Fruit fly (Drosophila melanogaster) whole organism, embryonic: Measurements from ENCODE around the gene CG3630.

Source experiments
- Adf1 ChIP-seq: fragments of 200-800 bp; sonication (Bioruptor generic); IDR thresholded peaks from 2 replicates; pipeline ENCODE4 v1.3.6; 2022; ENCODE audit warnings: missing biosample characterization, missing genetic modification characterization
- B-H2 ChIP-seq: fragments of 200-800 bp; sonication (Bioruptor generic); optimal IDR thresholded peaks from 2 replicates; lab custom pipeline; 2018; ENCODE audit warnings: missing biosample characterization, mild to moderate bottlenecking, missing genetic modification characterization
- CG12299 ChIP-seq: fragments of 200-800 bp; sonication (Bioruptor generic); optimal IDR thresholded peaks from 2 replicates; lab custom pipeline; 2018; ENCODE audit warnings: missing biosample characterization, mild to moderate bottlenecking, missing genetic modification characterization
- CG13123 ChIP-seq: fragments of 200-800 bp; sonication (Bioruptor generic); optimal IDR thresholded peaks from 2 replicates; lab custom pipeline; 2016; ENCODE audit warnings: missing biosample characterization, missing genetic modification characterization
- CG1529 ChIP-seq: fragments of 200-800 bp; sonication (Bioruptor generic); optimal IDR thresholded peaks from 3 replicates; lab custom pipeline; 2018; ENCODE audit warnings: missing biosample characterization, missing genetic modification characterization
- CG15479 ChIP-seq: fragments of 200-800 bp; sonication (Bioruptor generic); optimal IDR thresholded peaks from 3 replicates; lab custom pipeline; 2019; ENCODE audit warnings: missing biosample characterization, mild to moderate bottlenecking, missing genetic modification characterization, moderate library complexity
- CG17385 ChIP-seq: fragments of 200-800 bp; sonication (Bioruptor generic); optimal IDR thresholded peaks from 3 replicates; lab custom pipeline; 2018; ENCODE audit warnings: missing biosample characterization, mild to moderate bottlenecking, missing genetic modification characterization
- CG17912 ChIP-seq: fragments of 200-800 bp; sonication (Bioruptor generic); optimal IDR thresholded peaks from 2 replicates; lab custom pipeline; 2018; ENCODE audit warnings: missing biosample characterization, mild to moderate bottlenecking, missing genetic modification characterization
- CG3065 ChIP-seq: fragments of 200-800 bp; sonication (Bioruptor generic); optimal IDR thresholded peaks from 2 replicates; lab custom pipeline; 2016; ENCODE audit warnings: missing biosample characterization, missing genetic modification characterization
- CG32772 ChIP-seq: fragments of 200-800 bp; sonication (Bioruptor generic); IDR thresholded peaks from 2 replicates; pipeline ENCODE4 v1.3.6; 2022; ENCODE audit warnings: missing biosample characterization, missing genetic modification characterization
- CG4424 ChIP-seq: fragments of 200-800 bp; sonication (Bioruptor generic); optimal IDR thresholded peaks from 3 replicates; lab custom pipeline; 2016; ENCODE audit warnings: missing biosample characterization, missing genetic modification characterization
- CG4730 ChIP-seq: fragments of 200-800 bp; sonication (Bioruptor generic); IDR thresholded peaks from 2 replicates; pipeline ENCODE4 v1.3.6; 2022; ENCODE audit warnings: missing biosample characterization, missing genetic modification characterization
- CG5245 ChIP-seq: fragments of 200-800 bp; sonication (Bioruptor generic); optimal IDR thresholded peaks from 3 replicates; lab custom pipeline; 2016; ENCODE audit warnings: missing biosample characterization, missing genetic modification characterization
- CG7839 ChIP-seq: fragments of 200-800 bp; sonication (Bioruptor generic); optimal IDR thresholded peaks from 3 replicates; lab custom pipeline; 2018; ENCODE audit warnings: missing biosample characterization, mild to moderate bottlenecking, missing genetic modification characterization, moderate library complexity
- CG8281 ChIP-seq: fragments of 200-800 bp; sonication (Bioruptor generic); optimal IDR thresholded peaks from 2 replicates; lab custom pipeline; 2018; ENCODE audit warnings: missing biosample characterization, mild to moderate bottlenecking, missing genetic modification characterization, moderate library complexity
- CG8388 ChIP-seq: fragments of 200-800 bp; sonication (Bioruptor generic); optimal IDR thresholded peaks from 2 replicates; lab custom pipeline; 2019; ENCODE audit warnings: missing biosample characterization, mild to moderate bottlenecking, missing genetic modification characterization, moderate library complexity
- CG9609 ChIP-seq: fragments of 200-800 bp; sonication (Bioruptor generic); optimal IDR thresholded peaks from 3 replicates; lab custom pipeline; 2016; ENCODE audit warnings: missing biosample characterization, missing genetic modification characterization
- CG9876 ChIP-seq: fragments of 200-800 bp; sonication (Bioruptor generic); optimal IDR thresholded peaks from 2 replicates; lab custom pipeline; 2016; ENCODE audit warnings: missing biosample characterization, missing genetic modification characterization
- Dad ChIP-seq: fragments of 200-800 bp; sonication (Bioruptor generic); optimal IDR thresholded peaks from 3 replicates; lab custom pipeline; 2016; ENCODE audit warnings: missing biosample characterization, missing genetic modification characterization
- Dip3 ChIP-seq: fragments of 200-800 bp; sonication (Bioruptor generic); optimal IDR thresholded peaks from 3 replicates; lab custom pipeline; 2016; ENCODE audit warnings: missing biosample characterization, missing genetic modification characterization
- E2f1 ChIP-seq: fragments of 200-800 bp; sonication (Bioruptor generic); IDR thresholded peaks from 2 replicates; pipeline ENCODE4 v1.3.6; 2022; ENCODE audit warnings: missing biosample characterization, missing genetic modification characterization
- E2f2 ChIP-seq: fragments of 200-800 bp; sonication (Bioruptor generic); IDR thresholded peaks from 2 replicates; pipeline ENCODE4 v1.3.6; 2022; ENCODE audit warnings: missing biosample characterization, missing genetic modification characterization
- Fer3 ChIP-seq: fragments of 200-800 bp; sonication (Bioruptor generic); optimal IDR thresholded peaks from 2 replicates; lab custom pipeline; 2018; ENCODE audit warnings: missing biosample characterization, mild to moderate bottlenecking, missing genetic modification characterization, moderate library complexity
- GATAe ChIP-seq: fragments of 200-800 bp; sonication (Bioruptor generic); conservative IDR thresholded peaks from 2 replicates; pipeline ENCODE4 v1.3.6; 2022; ENCODE audit warnings: missing biosample characterization, missing genetic modification characterization
- Hr51 ChIP-seq, 2 experiments: fragments of 200-800 bp; sonication (Bioruptor generic); optimal IDR thresholded peaks; 2 replicates in 1 of 2; 3 replicates in 1 of 2; lab custom pipeline; 2016 to 2018; ENCODE audit warnings: missing biosample characterization in 2 of 2, missing genetic modification characterization in 2 of 2, mild to moderate bottlenecking in 1 of 2, moderate library complexity in 1 of 2
- Lim3 ChIP-seq: fragments of 200-800 bp; sonication (Bioruptor generic); IDR thresholded peaks from 2 replicates; pipeline ENCODE4 v1.3.6; 2022; ENCODE audit warnings: missing biosample characterization, missing genetic modification characterization
- Poxn ChIP-seq: fragments of 200-800 bp; sonication (Bioruptor generic); IDR thresholded peaks from 2 replicates; pipeline ENCODE4 v1.3.6; 2022; ENCODE audit warnings: missing biosample characterization, missing genetic modification characterization
- Sox102F ChIP-seq: fragments of 200-800 bp; sonication (Bioruptor generic); optimal IDR thresholded peaks from 2 replicates; lab custom pipeline; 2018; ENCODE audit warnings: missing biosample characterization, mild to moderate bottlenecking, missing genetic modification characterization, moderate library complexity
- TFAM ChIP-seq: fragments of 200-800 bp; sonication (Bioruptor generic); optimal IDR thresholded peaks from 2 replicates; lab custom pipeline; 2017; ENCODE audit warnings: missing biosample characterization, missing genetic modification characterization, inconsistent platforms
- Tbp ChIP-seq: fragments of >200 bp; optimal IDR thresholded peaks from 2 replicates; lab custom pipeline; 2018; ENCODE audit warnings: missing biosample characterization, missing genetic modification characterization
- ac ChIP-seq: fragments of 200-800 bp; sonication (Bioruptor generic); optimal IDR thresholded peaks from 3 replicates; lab custom pipeline; 2017; ENCODE audit warnings: missing biosample characterization, mild to moderate bottlenecking, missing genetic modification characterization
- amos ChIP-seq: fragments of 200-800 bp; sonication (Bioruptor generic); IDR thresholded peaks from 2 replicates; pipeline ENCODE4 v1.3.6; 2022; ENCODE audit warnings: missing biosample characterization, missing genetic modification characterization; ENCODE audit not compliant: partially characterized antibody
- ase ChIP-seq: fragments of 200-800 bp; sonication (Bioruptor generic); IDR thresholded peaks from 3 replicates; pipeline ENCODE4 v1.3.6; 2022; ENCODE audit warnings: missing biosample characterization, missing genetic modification characterization
- bigmax ChIP-seq: fragments of 200-800 bp; sonication (Bioruptor generic); optimal IDR thresholded peaks from 2 replicates; lab custom pipeline; 2018; ENCODE audit warnings: missing biosample characterization, mild to moderate bottlenecking, missing genetic modification characterization
- bowl ChIP-seq: fragments of 200-800 bp; sonication (Bioruptor generic); IDR thresholded peaks from 2 replicates; pipeline ENCODE4 v1.3.6; 2022; ENCODE audit warnings: missing biosample characterization, missing genetic modification characterization
- bsh ChIP-seq, 2 experiments: fragments of 200-800 bp; sonication (Bioruptor generic); optimal IDR thresholded peaks; 2 replicates each; lab custom pipeline; 2017 to 2018; ENCODE audit warnings: mild to moderate bottlenecking in 2 of 2, missing biosample characterization in 2 of 2, missing genetic modification characterization in 2 of 2, moderate library complexity in 1 of 2
- croc ChIP-seq: fragments of 200-800 bp; sonication (Bioruptor generic); conservative IDR thresholded peaks from 3 replicates; pipeline ENCODE4 v1.3.6; 2022; ENCODE audit warnings: missing biosample characterization, missing genetic modification characterization
- dan ChIP-seq: fragments of 200-800 bp; sonication (Bioruptor generic); IDR thresholded peaks from 2 replicates; pipeline ENCODE4 v1.3.6; 2022; ENCODE audit warnings: missing biosample characterization, missing genetic modification characterization
- gem ChIP-seq: fragments of 200-800 bp; sonication (Bioruptor generic); optimal IDR thresholded peaks from 2 replicates; lab custom pipeline; 2019; ENCODE audit warnings: missing biosample characterization, mild to moderate bottlenecking, missing genetic modification characterization, moderate library complexity
- hbn ChIP-seq: fragments of 200-800 bp; sonication (Bioruptor generic); IDR thresholded peaks from 2 replicates; pipeline ENCODE4 v1.3.6; 2022; ENCODE audit warnings: missing biosample characterization, missing genetic modification characterization; ENCODE audit not compliant: partially characterized antibody
- hth ChIP-seq: fragments of >200 bp; optimal IDR thresholded peaks from 2 replicates; lab custom pipeline; 2017; ENCODE audit warnings: inconsistent platforms
- inv ChIP-seq: fragments of 200-800 bp; sonication (Bioruptor generic); IDR thresholded peaks from 2 replicates; pipeline ENCODE4 v1.3.6; 2022; ENCODE audit warnings: missing biosample characterization, missing genetic modification characterization; ENCODE audit not compliant: partially characterized antibody
- nau ChIP-seq: fragments of 200-800 bp; sonication (Bioruptor generic); optimal IDR thresholded peaks from 3 replicates; lab custom pipeline; 2017; ENCODE audit warnings: missing biosample characterization, mild to moderate bottlenecking, missing genetic modification characterization, missing genetic modification reagents
- phol ChIP-seq: fragments of 200-800 bp; sonication (Bioruptor generic); optimal IDR thresholded peaks from 3 replicates; lab custom pipeline; 2018; ENCODE audit warnings: missing biosample characterization, mild to moderate bottlenecking, missing genetic modification characterization, moderate library complexity
- pnt ChIP-seq: fragments of 200-800 bp; sonication (Bioruptor generic); optimal IDR thresholded peaks from 3 replicates; lab custom pipeline; 2016; ENCODE audit warnings: missing biosample characterization, missing genetic modification characterization
- sna ChIP-seq: fragments of 200-800 bp; sonication (Bioruptor generic); IDR thresholded peaks from 2 replicates; pipeline ENCODE4 v1.3.6; 2022; ENCODE audit warnings: missing biosample characterization, missing genetic modification characterization; ENCODE audit not compliant: partially characterized antibody
- tap ChIP-seq: fragments of 200-800 bp; optimal IDR thresholded peaks from 3 replicates; lab custom pipeline; 2019; ENCODE audit warnings: missing biosample characterization, mild to moderate bottlenecking, missing genetic modification characterization, moderate library complexity
- tna ChIP-seq: fragments of 200-800 bp; sonication (Bioruptor generic); IDR thresholded peaks from 2 replicates; pipeline ENCODE4 v1.3.6; 2022; ENCODE audit warnings: missing biosample characterization, missing genetic modification characterization; ENCODE audit not compliant: partially characterized antibody
- tup ChIP-seq: fragments of 200-800 bp; sonication (Bioruptor generic); optimal IDR thresholded peaks from 2 replicates; lab custom pipeline; 2016; ENCODE audit warnings: missing biosample characterization, mild to moderate bottlenecking, missing genetic modification characterization, moderate library complexity
- zen2 ChIP-seq: fragments of 200-800 bp; sonication (Bioruptor generic); IDR thresholded peaks from 3 replicates; pipeline ENCODE4 v1.3.6; 2022; ENCODE audit warnings: missing biosample characterization, missing genetic modification characterization; ENCODE audit not compliant: partially characterized antibody

CG3630 gene

dm6 chrX:2134226-2134880 is 27.6 kb upstream of the CG3630 start (continued):
- TF ChIP-seq Sox102F (peak; percentile 70), tap (tag; lab: Kevin White, UChicago) (peak; percentile 83), CG4730 (GFP tag; lab: Robert Waterston, UW) (no peak), Tbp (GFP tag; lab: Kevin White, UChicago) (no peak), tup (GFP tag; lab: Kevin White, UChicago) (no peak), Dad (GFP tag; lab: Kevin White, UChicago) (peak; percentile 28), CG9876 (GFP tag; lab: Kevin White, UChicago) (no peak), CG1529 (peak; percentile 66), ac (no peak), CG15479 (GFP tag; lab: Kevin White, UChicago) (no peak), TFAM (GFP tag; lab: Kevin White, UChicago) (no peak), hth (lab: Kevin White, UChicago) (no peak), sna (GFP tag; lab: Robert Waterston, UW) (no peak), CG13123 (GFP tag; lab: Kevin White, UChicago) (no peak), bowl (no peak), B-H2 (no peak), bigmax (GFP tag; lab: Kevin White, UChicago) (no peak), CG9609 (GFP tag; lab: Kevin White, UChicago) (peak; percentile 10), CG8281 (tag; lab: Kevin White, UChicago) (peak; percentile 6), CG17912 (GFP tag; lab: Kevin White, UChicago) (no peak), GATAe (GFP tag; lab: Robert Waterston, UW) (no peak), phol (tag; lab: Kevin White, UChicago) (peak; percentile 79), Poxn (GFP tag; lab: Robert Waterston, UW) (no peak), ase (GFP tag; lab: Robert Waterston, UW) (0 out of 3 replicates have a peak, but pooled peaks have one; percentile 44), croc (peak; percentile 68), CG3065 (no peak), hbn (no peak), Hr51 (GFP tag; optimal IDR thresholded peaks at IDR 0.05; lab: Kevin White, UChicago) (peak; percentile 44 to 65), E2f2 (GFP tag; lab: Robert Waterston, UW) (no peak), CG5245 (GFP tag; lab: Kevin White, UChicago) (peak; percentile 45), CG7839 (tag; lab: Kevin White, UChicago) (peak; percentile 78), pnt (GFP tag; lab: Kevin White, UChicago) (peak; percentile 53), inv (GFP tag; lab: Robert Waterston, UW) (no peak), bsh (GFP tag; optimal IDR thresholded peaks at IDR 0.05; lab: Kevin White, UChicago) (peak; percentile 53 to 85), nau (GFP tag; lab: Kevin White, UChicago) (no peak), Lim3 (GFP tag; lab: Robert Waterston, UW) (no peak), dan (0 out of 2 replicates have a peak, but pooled peaks have one; percentile 28), gem (tag; lab: Kevin White, UChicago) (peak; percentile 81), amos (no peak), Dip3 (GFP tag; lab: Kevin White, UChicago) (no peak), Adf1 (GFP tag; lab: Robert Waterston, UW) (no peak), CG4424 (GFP tag; lab: Kevin White, UChicago) (peak; percentile 65), E2f1 (GFP tag; lab: Robert Waterston, UW) (peak; percentile 60; the same call in 1 of the 2 replicates), CG17385 (GFP tag; lab: Kevin White, UChicago) (peak; percentile 61), CG8388 (GFP tag; lab: Kevin White, UChicago) (peak; percentile 66), CG32772 (GFP tag; lab: Robert Waterston, UW) (no peak), zen2 (GFP tag; lab: Robert Waterston, UW) (no peak), CG12299 (tag; lab: Kevin White, UChicago) (peak; percentile 50), Fer3 (tag; lab: Kevin White, UChicago) (peak; percentile 61), tna (GFP tag; lab: Robert Waterston, UW) (no peak)
